Fruit fly (Drosophila melanogaster) whole organism, prepupa: ENCODE measurements around the gene oaf.

ENCODE experiments used
- Blimp-1 ChIP-seq: fragments of 200-800 bp; sonication (Bioruptor generic); optimal IDR thresholded peaks from 3 replicates; lab custom pipeline; 2017; ENCODE audit warnings: missing biosample characterization, missing genetic modification characterization, mild to moderate bottlenecking, moderate library complexity, missing genetic modification reagents
- CG10669 ChIP-seq: fragments of 200-800 bp; sonication (Bioruptor generic); optimal IDR thresholded peaks from 3 replicates; lab custom pipeline; 2018; ENCODE audit warnings: missing biosample characterization, mild to moderate bottlenecking, missing genetic modification characterization, moderate library complexity
- CG1621 ChIP-seq: fragments of 200-800 bp; sonication (Bioruptor generic); optimal IDR thresholded peaks from 3 replicates; lab custom pipeline; 2018; ENCODE audit warnings: missing biosample characterization, mild to moderate bottlenecking, missing genetic modification characterization
- CG3032 ChIP-seq: fragments of 200-800 bp; optimal IDR thresholded peaks from 2 replicates; lab custom pipeline; 2019; ENCODE audit warnings: missing biosample characterization, mild to moderate bottlenecking, missing genetic modification characterization, moderate library complexity
- CG31627 ChIP-seq: fragments of 200-800 bp; sonication (Bioruptor generic); optimal IDR thresholded peaks from 3 replicates; lab custom pipeline; 2016; ENCODE audit warnings: missing biosample characterization, missing genetic modification characterization
- CG8119 ChIP-seq: fragments of 200-800 bp; sonication (Bioruptor generic); IDR thresholded peaks from 3 replicates; pipeline ENCODE4 v1.3.6; 2022; ENCODE audit warnings: missing biosample characterization, missing genetic modification characterization
- Ets96B ChIP-seq: fragments of 200-800 bp; optimal IDR thresholded peaks from 2 replicates; lab custom pipeline; 2019; ENCODE audit warnings: missing biosample characterization, mild to moderate bottlenecking, missing genetic modification characterization, moderate library complexity
- Gug ChIP-seq: fragments of 200-800 bp; sonication (Bioruptor generic); IDR thresholded peaks from 2 replicates; pipeline ENCODE4 v1.3.6; 2022; ENCODE audit warnings: missing biosample characterization, missing genetic modification characterization
- OdsH ChIP-seq: fragments of 200-800 bp; sonication (Bioruptor generic); optimal IDR thresholded peaks from 3 replicates; lab custom pipeline; 2016; ENCODE audit warnings: missing biosample characterization, missing genetic modification characterization
- Smox ChIP-seq: fragments of 200-800 bp; sonication (Bioruptor generic); optimal IDR thresholded peaks from 3 replicates; lab custom pipeline; 2016; ENCODE audit warnings: missing biosample characterization, missing genetic modification characterization
- Sox15 ChIP-seq: fragments of 200-800 bp; sonication (Bioruptor generic); optimal IDR thresholded peaks from 3 replicates; lab custom pipeline; 2016; ENCODE audit warnings: missing biosample characterization, missing genetic modification characterization
- eg ChIP-seq: fragments of 200-800 bp; sonication (Bioruptor generic); IDR thresholded peaks from 3 replicates; pipeline ENCODE4 v1.3.6; 2022; ENCODE audit warnings: missing biosample characterization, missing genetic modification characterization
- salr ChIP-seq, 2 experiments: fragments of 200-800 bp; sonication (Bioruptor generic); optimal IDR thresholded peaks; 3 replicates each; lab custom pipeline; 2016 to 2018; ENCODE audit warnings: missing biosample characterization in 2 of 2, missing genetic modification characterization in 2 of 2, mild to moderate bottlenecking in 1 of 2

DNA sequence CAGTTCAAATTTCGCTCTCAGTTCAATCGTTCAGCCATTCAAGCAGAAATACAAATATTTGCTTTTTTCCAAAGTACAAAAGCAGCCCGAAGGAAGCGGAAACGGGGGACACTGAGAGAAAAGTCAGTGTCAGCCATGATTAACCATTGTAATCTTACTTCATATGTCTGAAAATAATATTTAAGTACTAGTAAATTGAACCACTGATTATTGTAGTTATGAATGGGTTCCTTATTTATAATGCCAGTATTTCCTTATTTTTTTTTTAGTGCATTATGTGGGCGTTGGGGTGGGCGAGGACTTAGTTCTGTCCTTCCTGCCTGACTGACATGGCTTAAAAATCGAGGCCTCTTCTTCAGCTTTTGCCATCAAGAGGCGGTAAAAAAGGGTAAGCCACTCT is 9.1 kb downstream of the oaf start:
- no peak for TF ChIP-seq CG31627 (GFP tag; lab: Kevin White, UChicago)
- TF ChIP-seq Sox15, result no peak
- TF ChIP-seq Gug, result no peak
- no peak for TF ChIP-seq CG3032 (tag; lab: Kevin White, UChicago)
- no peak for TF ChIP-seq Ets96B (tag; lab: Kevin White, UChicago)
- TF ChIP-seq CG1621 (tag; lab: Kevin White, UChicago), result no peak
- no peak for TF ChIP-seq eg (GFP tag; lab: Robert Waterston, UW)
- TF ChIP-seq CG10669 (GFP tag; lab: Kevin White, UChicago), result no peak
- TF ChIP-seq salr (GFP tag; optimal IDR thresholded peaks at IDR 0.05; lab: Kevin White, UChicago), result no peak
- TF ChIP-seq OdsH (GFP tag; lab: Kevin White, UChicago), result no peak
- no peak for TF ChIP-seq Smox
- no peak for TF ChIP-seq CG8119 (GFP tag; lab: Robert Waterston, UW)
- TF ChIP-seq Blimp-1 (GFP tag; lab: Kevin White, UChicago), result no peak
